Fruit fly (Drosophila melanogaster): ENCODE results near the gene Ets65A.

Gene Ets65A

dm6 chr3L:6071454-6072189 is 25.8 kb upstream of the Ets65A start, which contains the start of gene CG6602 (continued):
- TF ChIP-seq tll (GFP tag; optimal IDR thresholded peaks at IDR 0.05) (no peak), Sox100B (GFP tag; optimal IDR thresholded peaks at IDR 0.05) (peak; percentile 75), eyg (GFP tag; optimal IDR thresholded peaks at IDR 0.05) (peak; percentile 45), CG1529 (GFP tag; optimal IDR thresholded peaks at IDR 0.05) (peak; percentile 28), corto (GFP tag; optimal IDR thresholded peaks at IDR 0.05) (no peak), slou (GFP tag; optimal IDR thresholded peaks at IDR 0.05) (peak; percentile 61), CG10431 (GFP tag; optimal IDR thresholded peaks at IDR 0.05) (no peak), mld (GFP tag; IDR thresholded peaks at IDR 0.05; ENCODE audit: partially characterized antibody) (no peak), pros (GFP tag; optimal IDR thresholded peaks at IDR 0.05) (no peak), hbn (GFP tag; IDR thresholded peaks at IDR 0.05; ENCODE audit: partially characterized antibody) (no peak), CG2129 (GFP tag; IDR thresholded peaks at IDR 0.05; ENCODE audit: partially characterized antibody) (no peak), unc-4 (GFP tag; IDR thresholded peaks at IDR 0.05; ENCODE audit: partially characterized antibody) (no peak), bsh (GFP tag; optimal IDR thresholded peaks at IDR 0.05) (peak in 1 of 2 experiments; percentile 49), Mrtf (GFP tag; IDR thresholded peaks at IDR 0.05) (peak; percentile 72; the same call in 2 of the 3 replicates), CG4424 (GFP tag; optimal IDR thresholded peaks at IDR 0.05) (peak; percentile 84), CG17829 (tag; optimal IDR thresholded peaks at IDR 0.05) (peak; percentile 39), CG4617 (GFP tag; optimal IDR thresholded peaks at IDR 0.05; ENCODE audit: borderline replicate concordance) (no peak), dimm (GFP tag; IDR thresholded peaks at IDR 0.05) (no peak), Xbp1 (GFP tag; optimal IDR thresholded peaks at IDR 0.05) (peak; percentile 72), dati (GFP tag; IDR thresholded peaks at IDR 0.05) (peak; percentile 71), CG15269 (tag; optimal IDR thresholded peaks at IDR 0.05) (peak; percentile 38), Mad (GFP tag; optimal IDR thresholded peaks at IDR 0.05) (peak; percentile 53), HLHmδ (GFP tag; optimal IDR thresholded peaks at IDR 0.05) (no peak), pan (optimal IDR thresholded peaks at IDR 0.05) (no peak), pan (GFP tag; optimal IDR thresholded peaks at IDR 0.05 in 1 of 2, IDR thresholded peaks at IDR 0.05 in 1 of 2) (peak in 1 of 2 experiments; percentile 88), CG11504 (tag; optimal IDR thresholded peaks at IDR 0.05) (peak; percentile 76), CG3838 (GFP tag; optimal IDR thresholded peaks at IDR 0.05) (no peak), Hr39 (optimal IDR thresholded peaks at IDR 0.05) (no peak), CG3281 (GFP tag; optimal IDR thresholded peaks at IDR 0.05) (peak; percentile 83), Spps (tag; optimal IDR thresholded peaks at IDR 0.05) (no peak), CG2889 (GFP tag; IDR thresholded peaks at IDR 0.05) (no peak), CG30020 (tag; optimal IDR thresholded peaks at IDR 0.05) (no peak), CG11560 (tag; IDR thresholded peaks at IDR 0.05) (no peak; the same call in 2 of the 3 replicates), Rfx (GFP tag; IDR thresholded peaks at IDR 0.05) (peak; percentile 89), crc (GFP tag; optimal IDR thresholded peaks at IDR 0.05) (peak; percentile 25), cato (GFP tag; optimal IDR thresholded peaks at IDR 0.05; ENCODE audit: borderline replicate concordance) (peak; percentile 30), ap (GFP tag; IDR thresholded peaks at IDR 0.05) (peak; percentile 43), MBD-R2 (GFP tag; IDR thresholded peaks at IDR 0.05) (peak; percentile 43; the same call in 1 of the 2 replicates), Opbp (GFP tag; IDR thresholded peaks at IDR 0.05; ENCODE audit: partially characterized antibody) (no peak), Abd-B (GFP tag; optimal IDR thresholded peaks at IDR 0.05) (peak; percentile 18), CG10267 (tag; optimal IDR thresholded peaks at IDR 0.05) (peak; percentile 55), CG4820 (GFP tag; optimal IDR thresholded peaks at IDR 0.05) (peak; percentile 60), CG2712 (tag; optimal IDR thresholded peaks at IDR 0.05) (no peak), CkIIα-i1 (GFP tag; IDR thresholded peaks at IDR 0.05) (peak; percentile 4; the same call in 1 of the 2 replicates), CG6272 (GFP tag; IDR thresholded peaks at IDR 0.05) (peak; percentile 72), CG12769 (tag; optimal IDR thresholded peaks at IDR 0.05) (no peak), CG17328 (GFP tag; IDR thresholded peaks at IDR 0.05) (peak; percentile 81), Dek (tag; optimal IDR thresholded peaks at IDR 0.05) (peak; percentile 21), Hr78 (GFP tag; optimal IDR thresholded peaks at IDR 0.05) (no peak)
